Worm (Caenorhabditis elegans) whole organism, L4 larva: ENCODE data around the gene nspc-1.

Experiments used
- F49E8.2 ChIP-seq: sonication (generic microtip); optimal IDR thresholded peaks from 2 replicates; lab custom pipeline; 2016; ENCODE audit warnings: missing compliant biosample characterization, mild to moderate bottlenecking, missing genetic modification characterization, borderline replicate concordance
- Y48G9A.11 ChIP-seq: fragments of 200-800 bp; sonication (Bioruptor generic); IDR thresholded peaks from 2 replicates; pipeline ENCODE4 v1.3.6; 2022; ENCODE audit warnings: missing genetic modification reagents, missing genetic modification characterization, missing compliant biosample characterization
- ZK546.5 ChIP-seq, 2 experiments: sonication (generic microtip); optimal IDR thresholded peaks; 2 replicates each; lab custom pipeline; 2017; ENCODE audit warnings: missing biosample characterization in 2 of 2, missing genetic modification characterization in 2 of 2
- aha-1 ChIP-seq: fragments of 150-350 bp; peaks from one replicate; lab custom pipeline; 2014; ENCODE audit warnings: missing biosample characterization, missing genetic modification characterization
- attf-4 ChIP-seq: sonication (generic microtip); optimal IDR thresholded peaks from 3 replicates; lab custom pipeline; 2017; ENCODE audit warnings: missing biosample characterization, missing genetic modification characterization
- daf-12 ChIP-seq: fragments of 150-350 bp; optimal IDR thresholded peaks from 2 replicates; lab custom pipeline; 2014; ENCODE audit warnings: missing biosample characterization, missing genetic modification reagents, missing genetic modification characterization
- dmd-6 ChIP-seq: fragments of 200-800 bp; sonication (Bioruptor generic); IDR thresholded peaks from 2 replicates; pipeline ENCODE4 v1.3.6; 2022; ENCODE audit warnings: missing genetic modification reagents, missing genetic modification characterization, missing compliant biosample characterization
- dmd-9 ChIP-seq: fragments of 200-800 bp; sonication (Bioruptor generic); IDR thresholded peaks from 2 replicates; pipeline ENCODE4 v1.3.6; 2022; ENCODE audit warnings: missing genetic modification reagents, missing genetic modification characterization, missing compliant biosample characterization
- egl-27 ChIP-seq: sonication (generic microtip); optimal IDR thresholded peaks from 3 replicates; lab custom pipeline; 2017; ENCODE audit warnings: missing biosample characterization, missing genetic modification reagents, missing genetic modification characterization
- lin-1 ChIP-seq: fragments of 200-800 bp; sonication (Bioruptor generic); IDR thresholded peaks from 2 replicates; pipeline ENCODE4 v1.3.6; 2022; ENCODE audit warnings: missing genetic modification reagents, missing genetic modification characterization, missing compliant biosample characterization
- madf-9 ChIP-seq: fragments of 200-800 bp; sonication (Bioruptor generic); conservative IDR thresholded peaks from 2 replicates; pipeline ENCODE4 v1.3.6; 2022; ENCODE audit warnings: missing genetic modification reagents, missing genetic modification characterization, missing compliant biosample characterization
- mdl-1 ChIP-seq, 2 experiments: fragments of 150-350 bp in 1 of 2; sonication (generic microtip) in 1 of 2; optimal IDR thresholded peaks; 2 replicates each; lab custom pipeline; 2014 to 2017; ENCODE audit warnings: missing biosample characterization in 2 of 2, missing genetic modification characterization in 2 of 2
- mep-1 ChIP-seq: fragments of 150-350 bp; sonication (generic microtip); optimal IDR thresholded peaks from 3 replicates; lab custom pipeline; 2014; ENCODE audit warnings: missing biosample characterization, missing genetic modification characterization
- mxl-3 ChIP-seq: fragments of 200-800 bp; sonication (Bioruptor generic); optimal IDR thresholded peaks from 2 replicates; lab custom pipeline; 2018; ENCODE audit warnings: mild to moderate bottlenecking, missing genetic modification characterization, missing compliant biosample characterization
- nhr-237 ChIP-seq: sonication (generic microtip); optimal IDR thresholded peaks from 2 replicates; lab custom pipeline; 2017; ENCODE audit warnings: missing biosample characterization, missing genetic modification characterization
- nhr-25 ChIP-seq: sonication (generic microtip); optimal IDR thresholded peaks from 2 replicates; lab custom pipeline; 2017; ENCODE audit warnings: missing genetic modification characterization, mild to moderate bottlenecking, missing compliant biosample characterization, antibody characterized with exemption, moderate library complexity, borderline replicate concordance; ENCODE audit not compliant: insufficient read depth
- nhr-28 ChIP-seq: fragments of 150-350 bp; optimal IDR thresholded peaks from 2 replicates; lab custom pipeline; 2014; ENCODE audit warnings: missing biosample characterization, missing genetic modification characterization
- nhr-42 ChIP-seq: fragments of 200-800 bp; sonication (Bioruptor generic); IDR thresholded peaks from 2 replicates; pipeline ENCODE4 v1.3.6; 2022; ENCODE audit warnings: missing genetic modification characterization, missing compliant biosample characterization
- nhr-48 ChIP-seq: sonication (generic microtip); optimal IDR thresholded peaks from 2 replicates; lab custom pipeline; 2016; ENCODE audit warnings: mild to moderate bottlenecking, missing genetic modification characterization, missing compliant biosample characterization
- nhr-77 ChIP-seq: fragments of 150-350 bp; optimal IDR thresholded peaks from 2 replicates; lab custom pipeline; 2014; ENCODE audit warnings: missing biosample characterization, missing genetic modification characterization
- spr-1 ChIP-seq: sonication (generic microtip); optimal IDR thresholded peaks from 2 replicates; lab custom pipeline; 2016; ENCODE audit warnings: mild to moderate bottlenecking, missing genetic modification characterization, missing compliant biosample characterization
- spr-3 ChIP-seq: fragments of 200-800 bp; sonication (Bioruptor generic); optimal IDR thresholded peaks from 2 replicates; lab custom pipeline; 2018; ENCODE audit warnings: mild to moderate bottlenecking, missing genetic modification characterization, missing compliant biosample characterization
- tag-97 ChIP-seq: fragments of 200-800 bp; sonication (Bioruptor generic); IDR thresholded peaks from 2 replicates; pipeline ENCODE4 v1.3.6; 2022; ENCODE audit warnings: missing genetic modification characterization, missing compliant biosample characterization
- tra-1 ChIP-seq: fragments of 200-800 bp; sonication (Bioruptor generic); IDR thresholded peaks from 2 replicates; pipeline ENCODE4 v1.3.6; 2022; ENCODE audit warnings: missing genetic modification reagents, missing genetic modification characterization, missing compliant biosample characterization
- unc-62 ChIP-seq, 3 experiments: fragments of 150-350 bp in 1 of 3; sonication (generic microtip); optimal IDR thresholded peaks in 2 of 3; peaks in 1 of 3; 1 replicate in 1 of 3; 2 replicates in 2 of 3; lab custom pipeline; 2014 to 2017; ENCODE audit warnings: missing biosample characterization in 3 of 3, missing genetic modification characterization in 3 of 3, missing genetic modification reagents in 3 of 3, missing genotype in 1 of 3

Gene nspc-1

DNA sequence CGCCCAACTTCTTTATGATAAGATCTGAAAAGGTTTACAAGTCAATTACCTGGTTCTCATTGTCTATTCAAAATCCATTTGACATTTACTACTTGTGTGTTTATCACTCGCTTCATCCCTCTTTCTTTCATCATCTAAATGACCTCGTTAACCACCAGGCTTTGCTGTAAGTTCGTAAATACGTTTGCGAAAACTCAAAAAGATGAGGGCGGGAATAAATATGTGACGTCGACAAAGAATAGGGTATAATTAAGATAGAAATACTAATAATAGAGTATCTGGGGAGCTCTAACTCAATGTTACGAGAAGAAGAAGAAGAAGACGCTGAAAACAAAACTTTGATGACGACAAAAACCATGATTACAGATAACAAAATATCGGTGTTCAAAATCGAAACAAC is 45.5 kb downstream of the nspc-1 start:
- TF ChIP-seq egl-27 (tag; lab: Kevin White, UChicago) = no peak
- TF ChIP-seq aha-1 = peak; percentile 52
- TF ChIP-seq madf-9 (GFP tag; lab: Robert Waterston, UW) = no peak
- TF ChIP-seq unc-62 (GFP tag; optimal IDR thresholded peaks at IDR 0.05 in 1 of 2; lab: Kevin White, UChicago) = peak in 1 of 2 experiments; percentile 92
- TF ChIP-seq unc-62 (tag; optimal IDR thresholded peaks at IDR 0.05; lab: Kevin White, UChicago) = no peak
- TF ChIP-seq, all 104 proteins: peak for 2

DNA sequence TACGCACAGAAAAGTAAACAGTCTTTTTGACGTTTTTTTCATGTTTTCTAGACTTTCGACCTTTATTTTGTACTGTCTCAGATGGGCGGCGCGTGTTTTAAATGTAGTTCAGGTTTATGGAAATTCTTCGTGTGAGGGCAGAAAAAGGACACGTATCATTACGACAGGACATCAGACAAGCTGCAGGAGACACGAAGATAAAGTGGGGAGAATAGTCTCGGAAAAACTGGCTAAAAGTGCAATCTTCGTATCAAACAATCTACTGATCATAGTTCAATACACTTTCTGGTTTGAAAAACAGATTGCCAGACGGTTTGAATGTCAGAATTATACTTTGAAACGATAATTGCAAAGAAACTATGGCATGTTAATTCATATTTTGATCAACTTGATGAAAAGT is 49.5 kb downstream of the nspc-1 start:
- TF ChIP-seq nhr-25 (no peak), ZK546.5 (tag; optimal IDR thresholded peaks at IDR 0.05; lab: Kevin White, UChicago) (no peak), nhr-42 (no peak), Y48G9A.11 (GFP tag; lab: Robert Waterston, UW) (no peak), nhr-48 (peak; percentile 62), mep-1 (tag; lab: Kevin White, UChicago) (no peak), spr-1 (tag; lab: Kevin White, UChicago) (no peak), spr-3 (GFP tag; lab: Kevin White, UChicago) (no peak), nhr-237 (tag; lab: Kevin White, UChicago) (no peak), attf-4 (tag; lab: Kevin White, UChicago) (no peak), dmd-6 (no peak), nhr-77 (tag; lab: Kevin White, UChicago) (no peak), daf-12 (tag; lab: Kevin White, UChicago) (no peak), tag-97 (GFP tag; lab: Robert Waterston, UW) (no peak), F49E8.2 (no peak), mxl-3 (peak; percentile 33), tra-1 (GFP tag; lab: Robert Waterston, UW) (no peak), mdl-1 (tag; optimal IDR thresholded peaks at IDR 0.05; lab: Kevin White, UChicago) (peak in 1 of 2 experiments; percentile 52), lin-1 (GFP tag; lab: Robert Waterston, UW) (no peak), dmd-9 (no peak), nhr-28 (peak; percentile 52)
